Worm (Caenorhabditis elegans) whole organism, L2 larva: ENCODE data around the gene nspd-2.

Source experiments
- C34F6.9 ChIP-seq: fragments of 150-350 bp; optimal IDR thresholded peaks from 2 replicates; lab custom pipeline; 2014; ENCODE audit warnings: missing biosample characterization, missing genetic modification characterization
- F13H6.1 ChIP-seq: sonication (generic microtip); optimal IDR thresholded peaks from 2 replicates; lab custom pipeline; 2016; ENCODE audit warnings: missing genetic modification characterization, missing compliant biosample characterization
- R02D3.7 ChIP-seq: fragments of 150-350 bp; optimal IDR thresholded peaks from 2 replicates; lab custom pipeline; 2014; ENCODE audit warnings: missing biosample characterization, missing genetic modification characterization
- Y55F3AM.14 ChIP-seq: fragments of 200-800 bp; sonication (Bioruptor generic); optimal IDR thresholded peaks from 2 replicates; lab custom pipeline; 2018; ENCODE audit warnings: mild to moderate bottlenecking, missing genetic modification characterization, missing compliant biosample characterization
- ZK546.5 ChIP-seq: sonication (generic microtip); optimal IDR thresholded peaks from 2 replicates; lab custom pipeline; 2017; ENCODE audit warnings: missing biosample characterization, missing genetic modification characterization
- aly-2 ChIP-seq: fragments of 150-350 bp; optimal IDR thresholded peaks from 2 replicates; lab custom pipeline; 2014; ENCODE audit warnings: missing biosample characterization, missing genetic modification characterization
- blmp-1 ChIP-seq: sonication (generic microtip); optimal IDR thresholded peaks from 2 replicates; lab custom pipeline; 2017; ENCODE audit warnings: missing genetic modification characterization, mild to moderate bottlenecking, missing compliant biosample characterization, antibody characterized with exemption, moderate library complexity; ENCODE audit not compliant: insufficient read depth
- ceh-16 ChIP-seq: fragments of 150-350 bp; optimal IDR thresholded peaks from 2 replicates; lab custom pipeline; 2014; ENCODE audit warnings: missing biosample characterization, missing genetic modification characterization
- crh-2 ChIP-seq: sonication (generic microtip); optimal IDR thresholded peaks from 2 replicates; lab custom pipeline; 2017; ENCODE audit warnings: missing biosample characterization, missing genetic modification characterization
- egl-27 ChIP-seq: sonication (generic microtip); optimal IDR thresholded peaks from 3 replicates; lab custom pipeline; 2017; ENCODE audit warnings: missing biosample characterization, missing genetic modification reagents, missing genetic modification characterization
- elt-1 ChIP-seq: fragments of 150-350 bp; optimal IDR thresholded peaks from 2 replicates; lab custom pipeline; 2014; ENCODE audit warnings: missing biosample characterization, missing genetic modification characterization
- elt-3 ChIP-seq: sonication (generic microtip); optimal IDR thresholded peaks from 2 replicates; lab custom pipeline; 2017; ENCODE audit warnings: missing biosample characterization, missing genetic modification characterization
- fos-1 ChIP-seq: fragments of 150-350 bp; optimal IDR thresholded peaks from 2 replicates; lab custom pipeline; 2014; ENCODE audit warnings: missing biosample characterization, missing genetic modification characterization
- gmeb-1 ChIP-seq: fragments of 150-350 bp; optimal IDR thresholded peaks from 2 replicates; lab custom pipeline; 2014; ENCODE audit warnings: missing biosample characterization, missing genetic modification characterization
- lin-11 ChIP-seq: fragments of 150-350 bp; sonication (generic microtip); optimal IDR thresholded peaks from 2 replicates; lab custom pipeline; 2014; ENCODE audit warnings: missing biosample characterization, missing genetic modification characterization, inconsistent platforms, mixed read lengths
- lin-13 ChIP-seq: fragments of 150-350 bp; optimal IDR thresholded peaks from 2 replicates; lab custom pipeline; 2014; ENCODE audit warnings: missing biosample characterization, missing genetic modification reagents, missing genetic modification characterization
- lin-39 ChIP-seq: fragments of 150-350 bp; optimal IDR thresholded peaks from 2 replicates; lab custom pipeline; 2014; ENCODE audit warnings: missing biosample characterization, missing genetic modification reagents, missing genetic modification characterization
- lsy-2 ChIP-seq, 2 experiments: fragments of 150-350 bp in 1 of 2; sonication (generic microtip) in 1 of 2; optimal IDR thresholded peaks; 2 replicates each; lab custom pipeline; 2014 to 2017; ENCODE audit warnings: missing biosample characterization in 2 of 2, missing genetic modification characterization in 2 of 2
- mbf-1 ChIP-seq: sonication (generic microtip); optimal IDR thresholded peaks from 2 replicates; lab custom pipeline; 2017; ENCODE audit warnings: missing biosample characterization, missing genetic modification characterization
- mdl-1 ChIP-seq, 2 experiments: fragments of 150-350 bp in 1 of 2; sonication (generic microtip) in 1 of 2; optimal IDR thresholded peaks; 2 replicates each; lab custom pipeline; 2017; ENCODE audit warnings: missing biosample characterization in 2 of 2, missing genetic modification characterization in 2 of 2
- nhr-10 ChIP-seq: sonication (generic microtip); optimal IDR thresholded peaks from 2 replicates; lab custom pipeline; 2017; ENCODE audit warnings: missing biosample characterization, missing genetic modification characterization
- nhr-129 ChIP-seq: fragments of 150-350 bp; optimal IDR thresholded peaks from 2 replicates; lab custom pipeline; 2014; ENCODE audit warnings: missing biosample characterization, missing genetic modification characterization
- nhr-21 ChIP-seq: fragments of 150-350 bp; optimal IDR thresholded peaks from 2 replicates; lab custom pipeline; 2014; ENCODE audit warnings: missing biosample characterization, missing genetic modification characterization
- nhr-23 ChIP-seq: fragments of 150-350 bp; optimal IDR thresholded peaks from 2 replicates; lab custom pipeline; 2014; ENCODE audit warnings: missing biosample characterization, missing genetic modification reagents, missing genetic modification characterization
- nhr-25 ChIP-seq: fragments of 150-350 bp; sonication (generic microtip); optimal IDR thresholded peaks from 3 replicates; lab custom pipeline; 2014; ENCODE audit warnings: missing biosample characterization, missing genetic modification characterization
- nhr-6 ChIP-seq: fragments of 150-350 bp; optimal IDR thresholded peaks from 2 replicates; lab custom pipeline; 2014; ENCODE audit warnings: missing biosample characterization, missing genetic modification characterization
- nhr-77 ChIP-seq: fragments of 150-350 bp; optimal IDR thresholded peaks from 2 replicates; lab custom pipeline; 2014; ENCODE audit warnings: missing biosample characterization, missing genetic modification characterization
- peb-1 ChIP-seq: fragments of 150-350 bp; optimal IDR thresholded peaks from 2 replicates; lab custom pipeline; 2014; ENCODE audit warnings: missing biosample characterization, missing genetic modification characterization
- sem-4 ChIP-seq: fragments of 150-350 bp; optimal IDR thresholded peaks from 2 replicates; lab custom pipeline; 2014; ENCODE audit warnings: missing biosample characterization, missing genetic modification reagents, missing genetic modification characterization
- skn-1 ChIP-seq: sonication (generic microtip); optimal IDR thresholded peaks from 2 replicates; lab custom pipeline; 2017; ENCODE audit warnings: missing biosample characterization, missing genetic modification characterization
- sma-3 ChIP-seq: sonication (generic microtip); optimal IDR thresholded peaks from 2 replicates; lab custom pipeline; 2016; ENCODE audit warnings: missing genetic modification reagents, missing genetic modification characterization, missing compliant biosample characterization
- sma-9 ChIP-seq, 2 experiments: fragments of 150-350 bp in 1 of 2; sonication (generic microtip) in 1 of 2; optimal IDR thresholded peaks; 2 replicates each; lab custom pipeline; 2014 to 2016; ENCODE audit warnings: missing genetic modification characterization in 2 of 2, mild to moderate bottlenecking in 1 of 2, missing biosample characterization in 1 of 2, missing compliant biosample characterization in 1 of 2, missing genetic modification reagents in 1 of 2, moderate library complexity in 1 of 2
- unc-39 ChIP-seq: fragments of 150-350 bp; optimal IDR thresholded peaks from 2 replicates; lab custom pipeline; 2014; ENCODE audit warnings: missing biosample characterization, missing genetic modification characterization
- unc-62 ChIP-seq: fragments of 150-350 bp; optimal IDR thresholded peaks from 2 replicates; lab custom pipeline; 2014; ENCODE audit warnings: missing biosample characterization, missing genetic modification reagents, missing genetic modification characterization
- zag-1 ChIP-seq: fragments of 150-350 bp; optimal IDR thresholded peaks from 2 replicates; lab custom pipeline; 2014; ENCODE audit warnings: missing biosample characterization, missing genetic modification characterization
- ztf-1 ChIP-seq: fragments of 200-800 bp; sonication (Bioruptor generic); conservative IDR thresholded peaks from 2 replicates; pipeline ENCODE4 v1.3.6; 2022; ENCODE audit warnings: missing genetic modification characterization, missing compliant biosample characterization
- ztf-11 ChIP-seq: sonication (generic microtip); optimal IDR thresholded peaks from 2 replicates; lab custom pipeline; 2017; ENCODE audit warnings: missing biosample characterization, missing genetic modification characterization
- ztf-4 ChIP-seq: fragments of 150-350 bp; optimal IDR thresholded peaks from 2 replicates; lab custom pipeline; 2014; ENCODE audit warnings: missing biosample characterization, missing genetic modification characterization

The nspd-2 gene

DNA sequence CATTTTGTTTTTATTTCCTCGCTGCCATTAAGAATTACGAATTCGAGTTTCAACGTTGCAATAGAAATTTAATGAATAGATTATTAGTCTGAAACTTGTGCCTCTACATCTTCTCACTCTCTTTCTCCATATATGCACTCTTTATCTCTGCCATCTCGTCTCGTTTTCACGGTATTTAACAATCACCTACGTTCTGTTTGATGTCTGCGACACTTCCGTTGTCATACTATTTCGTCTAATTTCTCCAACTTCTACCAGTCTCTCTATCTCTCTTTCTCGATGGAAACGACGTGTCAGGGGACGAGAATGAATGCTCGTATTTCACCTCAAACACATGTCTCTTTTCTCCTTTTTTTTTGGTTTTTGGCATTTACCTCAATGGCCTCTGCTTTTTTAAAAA is 30.0 kb downstream of the nspd-2 start (continued):
- TF ChIP-seq ceh-16 (tag; lab: Kevin White, UChicago) (peak; percentile 61), F13H6.1 (tag; lab: Kevin White, UChicago) (peak; percentile 73), ztf-11 (tag; lab: Kevin White, UChicago) (no peak), egl-27 (tag; lab: Kevin White, UChicago) (peak; percentile 53), nhr-23 (tag; lab: Kevin White, UChicago) (no peak), aly-2 (tag; lab: Kevin White, UChicago) (no peak), skn-1 (no peak), Y55F3AM.14 (GFP tag; lab: Kevin White, UChicago) (no peak), crh-2 (tag; lab: Kevin White, UChicago) (peak; percentile 90), ztf-1 (GFP tag; lab: Robert Waterston, UW) (no peak), lin-39 (tag; lab: Kevin White, UChicago) (no peak), sem-4 (tag; lab: Kevin White, UChicago) (no peak), sma-9 (GFP tag; optimal IDR thresholded peaks at IDR 0.05; lab: Kevin White, UChicago) (peak; percentile 68), sma-9 (tag; optimal IDR thresholded peaks at IDR 0.05; lab: Kevin White, UChicago) (no peak), nhr-129 (tag; lab: Kevin White, UChicago) (peak; percentile 78)

DNA sequence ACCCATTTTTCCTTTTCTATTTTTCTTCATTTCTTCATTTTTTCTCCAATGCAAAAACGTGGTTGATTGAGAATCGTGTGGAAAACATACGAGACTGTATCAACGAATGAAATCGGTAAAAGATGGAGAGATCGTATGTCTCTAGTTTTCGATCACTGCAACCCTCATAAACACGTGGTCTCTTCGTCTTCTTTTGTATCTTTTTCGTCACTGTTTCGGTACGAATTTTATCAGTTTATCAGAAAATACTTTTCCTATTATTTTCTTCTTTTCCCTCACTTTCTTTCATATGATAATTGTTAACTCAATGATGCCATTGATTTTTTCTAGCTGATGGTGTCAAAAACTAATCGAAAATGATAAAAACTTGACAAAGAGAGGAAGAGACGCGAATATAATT is 31.8 kb downstream of the nspd-2 start:
- TF ChIP-seq nhr-21 (tag; lab: Kevin White, UChicago) (peak; percentile 75), aly-2 (tag; lab: Kevin White, UChicago) (no peak), ztf-1 (GFP tag; lab: Robert Waterston, UW) (no peak), egl-27 (tag; lab: Kevin White, UChicago) (no peak), ceh-16 (tag; lab: Kevin White, UChicago) (no peak), mbf-1 (tag; lab: Kevin White, UChicago) (no peak), fos-1 (tag; lab: Kevin White, UChicago) (peak; percentile 95), sma-3 (peak; percentile 54), lin-11 (no peak), unc-62 (GFP tag; lab: Kevin White, UChicago) (no peak), nhr-10 (tag; lab: Kevin White, UChicago) (no peak), mdl-1 (tag; optimal IDR thresholded peaks at IDR 0.05; lab: Kevin White, UChicago) (peak in 1 of 2 experiments; percentile 47), ZK546.5 (tag; lab: Kevin White, UChicago) (no peak), sma-9 (GFP tag; optimal IDR thresholded peaks at IDR 0.05; lab: Kevin White, UChicago) (peak; percentile 91), sma-9 (tag; optimal IDR thresholded peaks at IDR 0.05; lab: Kevin White, UChicago) (no peak), F13H6.1 (tag; lab: Kevin White, UChicago) (no peak), crh-2 (tag; lab: Kevin White, UChicago) (peak; percentile 53), nhr-129 (tag; lab: Kevin White, UChicago) (peak; percentile 37), nhr-6 (tag; lab: Kevin White, UChicago) (no peak), sem-4 (tag; lab: Kevin White, UChicago) (no peak), lin-13 (GFP tag; lab: Kevin White, UChicago) (no peak), elt-1 (tag; lab: Kevin White, UChicago) (no peak), R02D3.7 (tag; lab: Kevin White, UChicago) (no peak), ztf-4 (tag; lab: Kevin White, UChicago) (peak; percentile 45), elt-3 (tag; lab: Kevin White, UChicago) (no peak), gmeb-1 (tag; lab: Kevin White, UChicago) (peak; percentile 40), C34F6.9 (tag; lab: Kevin White, UChicago) (no peak), lsy-2 (tag; optimal IDR thresholded peaks at IDR 0.05; lab: Kevin White, UChicago) (peak in 1 of 2 experiments; percentile 38), blmp-1 (peak; percentile 79), nhr-25 (peak; percentile 81)

DNA sequence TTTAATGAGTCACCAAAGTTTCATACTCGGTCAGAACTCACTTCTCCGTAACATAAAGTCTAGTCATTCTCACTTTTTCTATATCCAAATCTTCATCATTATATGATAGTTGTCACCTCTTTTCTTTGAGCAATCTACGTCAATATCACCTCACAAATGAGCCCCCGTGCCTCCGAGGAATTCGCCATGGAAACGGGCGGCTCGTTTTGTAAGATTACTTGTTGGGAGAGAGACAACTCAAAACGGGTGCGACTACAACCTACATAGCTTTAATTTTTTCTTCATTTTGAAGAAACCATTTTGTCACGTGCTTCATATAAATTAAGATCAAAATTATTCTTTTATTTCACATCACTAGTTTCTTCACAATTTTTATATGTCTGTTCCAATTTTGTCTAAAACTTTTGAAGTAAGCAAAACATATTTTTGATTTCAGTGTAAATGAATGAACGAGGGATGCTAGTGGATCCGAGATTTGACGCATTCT is 35.1 kb downstream of the nspd-2 start, which contains the start of gene nhr-4:
TSS of gene nhr-4 (plus strand) at position 437 of the 487 bp plus-strand sequence.
- TF ChIP-seq unc-39 (tag; lab: Kevin White, UChicago) (no peak), ztf-11 (tag; lab: Kevin White, UChicago) (no peak), Y55F3AM.14 (GFP tag; lab: Kevin White, UChicago) (no peak), sma-3 (no peak), unc-62 (GFP tag; lab: Kevin White, UChicago) (no peak), egl-27 (tag; lab: Kevin White, UChicago) (no peak), nhr-129 (tag; lab: Kevin White, UChicago) (no peak), ceh-16 (tag; lab: Kevin White, UChicago) (no peak), sma-9 (GFP tag; optimal IDR thresholded peaks at IDR 0.05; lab: Kevin White, UChicago) (no peak), sma-9 (tag; optimal IDR thresholded peaks at IDR 0.05; lab: Kevin White, UChicago) (no peak), nhr-6 (tag; lab: Kevin White, UChicago) (no peak), nhr-25 (no peak), nhr-77 (tag; lab: Kevin White, UChicago) (no peak), peb-1 (tag; lab: Kevin White, UChicago) (no peak), elt-3 (tag; lab: Kevin White, UChicago) (no peak), F13H6.1 (tag; lab: Kevin White, UChicago) (no peak), blmp-1 (no peak), ztf-4 (tag; lab: Kevin White, UChicago) (no peak), zag-1 (tag; lab: Kevin White, UChicago) (no peak), skn-1 (no peak)
